Worm (Caenorhabditis elegans): Measurements from ENCODE around the gene srw-100.

- TF ChIP-seq sup-37 (GFP tag; optimal IDR thresholded peaks at IDR 0.05) (no peak), lin-39 (tag; optimal IDR thresholded peaks at IDR 0.05) (no peak), grh-1 (GFP tag; IDR thresholded peaks at IDR 0.05) (no peak), egl-13 (tag; optimal IDR thresholded peaks at IDR 0.05) (no peak), ztf-11 (tag; optimal IDR thresholded peaks at IDR 0.05) (no peak), lir-3 (tag; optimal IDR thresholded peaks at IDR 0.05; ENCODE audit: poor library complexity) (no peak)
Observed at ce11 chrV:1698400-1698799, 12.6 kb upstream of the srw-100 start.

Data from whole organism, L1 larva.